Worm (Caenorhabditis elegans) whole organism, L4/young adult: ENCODE results near the gene F58G1.7.

ENCODE experiments used
- W03F9.2 ChIP-seq: fragments of 150-350 bp; optimal IDR thresholded peaks from 2 replicates; lab custom pipeline; 2014; ENCODE audit warnings: missing biosample characterization, missing genetic modification characterization
- dao-5 ChIP-seq: sonication (generic microtip); optimal IDR thresholded peaks from 2 replicates; lab custom pipeline; 2016; ENCODE audit warnings: missing genotype, missing genetic modification characterization, moderate library complexity, missing compliant biosample characterization
- him-1 ChIP-seq: sonication (generic microtip); optimal IDR thresholded peaks from 2 replicates; lab custom pipeline; 2016; ENCODE audit warnings: missing genotype, missing genetic modification reagents, missing genetic modification characterization, missing compliant biosample characterization

The F58G1.7 gene

DNA sequence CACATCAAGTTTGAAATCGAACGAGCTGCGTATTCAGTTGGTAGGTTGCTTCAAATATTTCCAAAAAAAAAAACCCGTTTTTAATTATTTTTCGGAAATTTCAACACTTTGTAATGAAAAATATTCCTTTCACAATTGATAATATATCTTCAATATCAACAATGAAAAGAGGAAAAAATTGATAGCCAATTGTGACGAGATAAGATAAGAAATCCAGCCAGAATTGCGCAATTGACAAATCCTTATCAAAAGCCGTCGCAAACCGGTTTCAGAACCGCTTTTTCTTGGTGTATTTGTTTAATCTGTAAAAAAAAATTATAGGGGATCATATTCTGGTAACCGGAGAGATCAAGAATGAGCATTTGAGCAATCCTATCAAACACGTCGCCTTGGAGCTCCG lies 5.6 kb downstream of the F58G1.7 start:
- TF ChIP-seq dao-5 (tag; lab: Kevin White, UChicago) = no peak
- TF ChIP-seq W03F9.2 (tag; lab: Kevin White, UChicago) = no peak
- TF ChIP-seq him-1 = no peak

DNA sequence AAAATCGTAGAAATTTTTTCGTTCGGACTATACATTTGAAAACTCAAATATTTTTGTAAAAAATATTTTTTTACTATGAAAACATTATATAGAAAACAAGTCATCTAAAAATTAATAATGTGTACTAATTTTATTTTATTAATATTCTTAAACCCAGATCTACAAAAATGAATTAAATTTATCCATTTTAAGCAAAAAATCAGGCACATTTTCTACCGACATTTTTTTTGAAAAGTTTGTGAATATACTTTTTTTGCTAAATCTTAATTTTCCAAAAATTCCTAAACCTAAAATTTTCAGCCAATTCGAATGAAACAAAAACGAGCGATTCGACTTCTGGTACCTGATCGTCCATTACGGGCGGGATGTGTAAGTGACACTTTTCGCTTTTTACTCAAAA lies 8.3 kb downstream of the F58G1.7 start, which contains the start of gene arrd-10:
Gene arrd-10, plus strand, starts transcription at position 301 of the 400 bp plus-strand sequence.
- TF ChIP-seq W03F9.2 (tag; lab: Kevin White, UChicago) (no peak), him-1 (no peak), dao-5 (tag; lab: Kevin White, UChicago) (no peak)

DNA sequence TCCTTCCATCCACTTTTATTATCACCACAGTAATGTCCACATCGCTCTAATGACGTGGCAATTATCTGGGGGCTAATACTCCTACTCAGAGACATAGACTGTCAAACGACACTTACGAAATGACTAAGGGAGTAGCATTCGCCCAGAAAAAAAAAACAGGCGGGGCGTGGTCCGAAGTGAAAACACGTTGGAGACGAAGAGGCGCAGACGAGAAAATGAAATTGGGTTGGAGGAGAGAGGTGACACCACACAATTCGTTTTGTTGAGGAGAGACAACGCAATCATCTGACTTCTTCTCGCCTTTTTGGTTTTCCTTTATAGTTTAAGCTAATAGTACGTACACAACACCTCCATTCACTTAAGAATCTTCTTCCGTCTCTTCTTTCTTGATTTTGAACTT lies 8.9 kb downstream of the F58G1.7 start:
- TF ChIP-seq dao-5 (tag; lab: Kevin White, UChicago) (no peak), him-1 (no peak), W03F9.2 (tag; lab: Kevin White, UChicago) (no peak)

DNA sequence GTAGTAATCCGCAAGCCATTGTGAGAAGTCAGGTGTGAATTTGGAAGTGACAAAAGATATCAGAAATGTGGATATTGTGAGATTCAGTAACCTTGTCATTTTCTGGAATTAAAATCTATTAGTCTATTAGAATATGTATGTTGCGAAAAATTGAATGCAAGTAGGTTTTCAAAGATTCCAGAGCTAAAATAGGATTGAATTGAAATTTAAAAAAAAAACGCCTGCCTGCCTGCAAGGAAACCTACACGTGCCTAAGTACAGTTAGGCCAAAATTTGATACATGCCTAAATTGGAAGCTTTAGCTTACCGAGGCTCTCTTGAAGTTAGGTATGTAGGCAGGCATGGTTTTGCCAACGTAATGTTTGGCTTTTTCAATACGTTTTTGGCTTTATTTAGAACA lies 12.8 kb downstream of the F58G1.7 start, which contains the start of gene lips-9:
Gene lips-9, minus strand, starts transcription at position 101 of the 400 bp plus-strand sequence.
- TF ChIP-seq W03F9.2 (tag; lab: Kevin White, UChicago) (no peak), him-1 (no peak), dao-5 (tag; lab: Kevin White, UChicago) (no peak)

DNA sequence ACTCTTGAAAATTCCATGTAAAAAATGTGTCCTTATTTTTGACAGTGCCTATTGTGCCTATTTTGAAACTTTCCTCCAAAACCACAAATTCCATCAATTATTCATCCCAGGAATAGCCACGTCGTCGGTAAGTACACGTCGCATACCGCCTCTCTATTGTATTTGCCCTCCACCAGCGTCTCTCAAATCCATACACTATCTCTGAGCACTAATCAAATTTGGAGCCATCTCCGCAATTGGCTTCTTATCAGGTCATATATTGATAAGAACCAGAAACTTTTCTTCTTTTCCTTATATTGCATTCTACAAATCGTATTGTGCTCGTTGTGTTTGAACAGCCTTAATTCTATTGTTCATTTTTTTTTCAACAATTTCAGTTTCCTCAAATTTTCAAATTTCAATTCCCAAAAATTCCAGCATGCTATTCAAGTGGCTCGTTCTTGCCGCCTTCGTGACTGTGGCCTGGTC lies 16.6 kb downstream of the F58G1.7 start, which contains the start of gene dct-18:
Gene dct-18, plus strand, starts transcription at position 418 of the 468 bp plus-strand sequence.
- no peak for TF ChIP-seq him-1
- no peak for TF ChIP-seq W03F9.2 (tag; lab: Kevin White, UChicago)
- no peak for TF ChIP-seq dao-5 (tag; lab: Kevin White, UChicago)

DNA sequence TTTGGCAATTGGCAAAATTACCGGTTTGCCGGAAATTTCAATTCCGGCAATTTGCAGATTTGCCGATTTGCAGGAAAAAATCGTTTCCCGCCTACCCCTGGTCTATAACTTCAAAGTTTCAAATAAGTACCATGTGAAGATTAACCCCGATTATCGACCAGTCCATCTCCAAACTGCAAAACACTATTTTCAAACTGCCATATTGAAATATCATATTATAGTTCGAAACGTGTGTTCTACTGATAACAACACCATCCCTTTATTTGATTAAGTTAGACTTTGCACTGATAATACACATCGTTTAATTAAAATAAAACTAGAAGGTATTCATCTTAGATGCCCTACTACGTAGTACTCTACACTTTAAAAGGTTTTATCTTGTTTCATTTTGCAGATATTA lies 17.9 kb downstream of the F58G1.7 start:
- TF ChIP-seq W03F9.2 (tag; lab: Kevin White, UChicago) (no peak), him-1 (no peak), dao-5 (tag; lab: Kevin White, UChicago) (no peak)

DNA sequence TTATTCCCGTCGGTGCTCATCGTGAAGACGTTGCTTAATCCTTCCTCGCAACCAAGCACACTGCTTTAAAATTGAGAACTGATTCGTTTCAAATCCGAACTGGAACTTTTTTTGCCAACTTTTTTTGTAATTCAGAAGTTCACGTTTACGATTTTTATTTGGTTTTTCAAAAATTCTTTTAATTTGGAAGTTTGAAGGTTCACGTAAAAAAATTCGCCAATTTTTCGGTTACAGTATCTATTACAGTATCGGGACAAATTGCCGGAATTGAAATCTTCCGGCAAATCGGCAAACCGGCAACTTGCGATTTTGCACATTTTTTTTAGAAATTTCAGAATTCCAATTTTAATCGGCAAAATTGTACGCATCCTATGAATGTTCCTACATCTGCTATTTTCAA lies 19.8 kb downstream of the F58G1.7 start, which contains the start of gene F58G1.3:
Gene F58G1.3, minus strand, starts transcription at position 101 of the 400 bp plus-strand sequence.
- TF ChIP-seq W03F9.2 (tag; lab: Kevin White, UChicago) (no peak), him-1 (no peak), dao-5 (tag; lab: Kevin White, UChicago) (no peak)

DNA sequence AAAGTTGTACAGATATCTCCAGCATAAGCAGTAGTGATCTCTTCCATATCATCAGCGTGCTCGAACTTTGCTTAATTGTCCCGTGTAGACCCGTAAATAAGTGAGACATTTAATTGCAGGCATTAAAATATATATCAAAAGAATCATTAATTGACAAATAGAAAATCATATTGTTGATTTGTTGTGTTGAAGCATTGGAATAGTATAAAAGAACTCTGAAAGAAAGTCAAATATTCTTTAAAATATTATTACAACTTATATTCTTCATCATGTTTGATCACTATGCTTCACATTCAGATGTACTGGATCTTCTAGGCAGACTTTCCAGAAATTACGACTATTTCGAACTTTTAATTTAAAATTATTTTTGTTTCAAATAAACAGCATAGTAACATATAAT lies 22.5 kb downstream of the F58G1.7 start, which contains the start of gene F58G1.8:
Gene F58G1.8, minus strand, starts transcription at position 101 of the 400 bp plus-strand sequence.
- TF ChIP-seq him-1 (no peak), W03F9.2 (tag; lab: Kevin White, UChicago) (no peak), dao-5 (tag; lab: Kevin White, UChicago) (no peak)

DNA sequence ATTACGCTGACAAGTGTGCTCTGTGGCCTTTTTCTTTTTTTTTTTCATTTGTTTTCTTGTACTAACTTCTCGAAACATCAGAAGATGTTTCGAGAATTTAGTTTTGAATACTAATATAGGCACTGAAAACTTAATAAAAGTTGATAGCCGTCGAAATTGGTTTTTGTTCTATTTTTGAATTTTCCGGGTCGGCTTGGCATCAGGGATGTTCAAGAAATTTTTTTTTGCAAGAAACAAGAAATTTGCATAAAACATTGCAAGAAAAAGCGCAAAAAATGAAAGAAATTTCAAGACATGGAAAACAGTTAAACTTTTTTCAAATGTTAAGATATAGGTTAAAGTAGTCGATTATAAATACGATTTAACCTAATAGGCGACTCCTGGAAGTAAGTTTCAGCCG lies 24.8 kb downstream of the F58G1.7 start:
- TF ChIP-seq W03F9.2 (tag; lab: Kevin White, UChicago) (no peak), him-1 (no peak), dao-5 (tag; lab: Kevin White, UChicago) (no peak)

DNA sequence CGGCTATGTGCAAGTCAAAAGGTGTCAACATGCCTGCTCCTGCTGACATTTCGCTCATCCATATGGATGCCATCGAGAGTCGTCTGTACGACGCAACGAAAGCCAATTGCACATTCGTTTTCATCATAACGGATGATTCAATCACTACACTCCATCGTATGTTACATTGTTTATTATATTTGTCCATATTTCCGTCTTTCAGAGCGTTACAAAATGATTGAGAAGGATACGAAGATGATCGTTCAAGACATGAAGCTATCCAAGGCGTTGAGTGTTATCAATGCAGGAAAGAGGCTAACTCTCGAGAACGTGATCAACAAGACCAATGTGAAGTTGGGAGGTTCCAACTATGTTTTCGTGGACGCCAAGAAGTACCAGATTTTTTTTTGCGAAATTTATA lies 26.6 kb downstream of the F58G1.7 start:
- no peak for TF ChIP-seq dao-5 (tag; lab: Kevin White, UChicago)
- no peak for TF ChIP-seq W03F9.2 (tag; lab: Kevin White, UChicago)
- no peak for TF ChIP-seq him-1

DNA sequence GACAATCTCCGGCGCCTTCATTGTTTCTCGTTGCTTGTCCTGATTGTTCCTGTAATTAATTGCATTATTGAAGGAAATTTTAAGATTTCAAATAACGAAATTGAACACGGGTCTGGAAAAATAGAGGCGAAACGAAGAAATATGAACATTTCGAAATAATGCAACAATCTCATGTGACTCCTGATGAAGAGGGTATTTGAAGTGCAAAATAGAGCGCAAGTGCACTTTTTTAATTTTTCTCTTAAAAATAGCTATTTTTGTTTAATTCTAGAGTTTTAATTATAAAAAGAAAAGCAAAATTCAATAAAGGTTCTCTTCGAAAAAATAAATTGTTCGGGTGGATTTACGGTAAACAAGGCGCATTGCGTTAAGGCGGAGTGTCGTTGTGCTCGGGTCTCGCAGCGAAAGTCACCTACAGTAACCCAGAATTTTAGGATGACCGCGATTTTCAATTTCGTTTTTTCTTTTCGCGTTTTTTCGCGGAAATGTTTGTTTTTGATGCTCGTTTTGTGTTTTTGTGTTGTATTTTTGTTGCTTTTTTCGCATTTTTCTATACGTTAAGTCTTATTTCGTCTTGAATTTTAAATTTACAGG lies 29.0 kb downstream of the F58G1.7 start, which contains the start of the genes F58G1.2 and wago-4:
Gene F58G1.2, minus strand, starts transcription at position 51 of the 594 bp plus-strand sequence.
Gene wago-4, plus strand, starts transcription at position 592 of the 594 bp plus-strand sequence.
- TF ChIP-seq dao-5 (tag; lab: Kevin White, UChicago) = no peak
- TF ChIP-seq W03F9.2 (tag; lab: Kevin White, UChicago) = peak; percentile 65

DNA sequence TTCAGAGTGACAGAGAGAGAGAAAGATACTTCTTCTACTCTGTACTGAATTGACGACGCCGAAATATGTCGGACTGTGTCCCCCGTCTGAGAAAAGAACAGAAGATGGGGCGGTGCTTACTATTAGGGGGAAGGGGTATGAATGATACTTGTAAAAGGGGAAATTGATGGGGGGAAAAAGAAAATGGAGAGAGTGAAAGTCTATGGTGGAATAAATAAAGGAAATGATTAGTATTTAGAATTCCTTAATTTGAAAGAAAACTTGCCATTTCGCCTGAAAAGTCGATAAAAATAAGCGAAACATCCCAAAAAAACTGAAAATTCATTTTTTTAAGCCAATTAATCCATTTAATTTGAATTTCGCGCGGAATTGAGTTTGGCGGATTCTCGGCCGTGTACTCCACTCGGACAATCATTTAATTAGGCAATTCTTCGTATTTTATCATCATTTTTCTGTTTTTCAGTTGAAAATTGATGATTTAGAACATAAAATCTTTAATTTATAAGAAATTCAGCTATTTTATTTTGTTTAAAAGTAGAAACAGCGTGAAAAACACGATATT lies 33.5 kb downstream of the F58G1.7 start, which contains the start of gene F35C5.12:
Gene F35C5.12, minus strand, starts transcription at position 51 of the 562 bp plus-strand sequence.
- TF ChIP-seq W03F9.2 (tag; lab: Kevin White, UChicago) (no peak), dao-5 (tag; lab: Kevin White, UChicago) (no peak), him-1 (no peak)

DNA sequence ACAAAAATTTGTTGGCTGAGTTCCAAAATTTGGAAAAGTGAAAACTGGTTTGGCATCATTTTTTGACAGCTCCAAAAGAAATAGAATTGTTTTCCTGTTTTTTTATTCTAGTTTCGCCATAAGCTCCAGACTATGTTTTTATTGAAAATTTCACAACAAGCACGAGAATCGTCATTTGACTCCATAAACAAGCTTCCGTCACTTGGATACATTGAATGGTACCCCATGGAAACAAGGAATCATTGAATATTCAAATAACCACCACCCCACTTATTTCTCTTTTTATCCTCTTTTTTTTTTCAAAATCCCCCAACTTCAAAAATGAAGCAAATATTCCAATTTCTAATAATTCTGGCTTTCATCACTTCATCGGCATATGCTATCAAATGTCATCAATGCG lies 39.3 kb downstream of the F58G1.7 start, which contains the start of gene ddn-2:
Gene ddn-2, plus strand, starts transcription at position 301 of the 400 bp plus-strand sequence.
- TF ChIP-seq him-1 = no peak
- TF ChIP-seq dao-5 (tag; lab: Kevin White, UChicago) = no peak
- no peak for TF ChIP-seq W03F9.2 (tag; lab: Kevin White, UChicago)

DNA sequence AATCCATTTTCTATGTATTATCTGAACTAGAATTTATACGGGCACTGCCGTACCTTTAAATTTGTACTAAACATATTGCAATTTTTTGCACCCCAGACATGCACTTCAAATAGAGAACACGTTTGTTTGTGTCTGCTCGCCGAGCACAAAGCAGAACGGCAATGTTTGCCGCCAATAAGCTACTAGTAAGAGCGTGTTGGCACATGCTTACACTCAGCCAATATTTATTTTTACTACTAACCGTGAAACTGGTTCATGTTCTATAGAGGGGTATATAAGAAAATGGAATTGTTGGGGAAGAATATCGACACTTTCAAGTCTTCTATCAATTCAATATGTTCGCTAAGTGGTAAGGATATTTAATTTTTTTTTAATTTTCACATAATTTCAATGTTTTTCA lies 41.0 kb downstream of the F58G1.7 start, which contains the start of gene nspb-11:
Gene nspb-11, plus strand, starts transcription at position 301 of the 400 bp plus-strand sequence.
- no peak for TF ChIP-seq dao-5 (tag; lab: Kevin White, UChicago)
- no peak for TF ChIP-seq W03F9.2 (tag; lab: Kevin White, UChicago)
